Worm (Caenorhabditis elegans) whole organism, L2 larva: ENCODE data around the gene acs-19.

Experiments used
- elt-3 ChIP-seq: sonication (generic microtip); optimal IDR thresholded peaks from 2 replicates; lab custom pipeline; 2017; ENCODE audit warnings: missing biosample characterization, missing genetic modification characterization
- fos-1 ChIP-seq: fragments of 150-350 bp; optimal IDR thresholded peaks from 2 replicates; lab custom pipeline; 2014; ENCODE audit warnings: missing biosample characterization, missing genetic modification characterization
- nhr-12 ChIP-seq: fragments of 150-350 bp; optimal IDR thresholded peaks from 2 replicates; lab custom pipeline; 2014; ENCODE audit warnings: missing biosample characterization, missing genetic modification characterization
- nhr-25 ChIP-seq: fragments of 150-350 bp; sonication (generic microtip); optimal IDR thresholded peaks from 3 replicates; lab custom pipeline; 2014; ENCODE audit warnings: missing biosample characterization, missing genetic modification characterization
- nhr-6 ChIP-seq: fragments of 150-350 bp; optimal IDR thresholded peaks from 2 replicates; lab custom pipeline; 2014; ENCODE audit warnings: missing biosample characterization, missing genetic modification characterization
- skn-1 ChIP-seq: sonication (generic microtip); optimal IDR thresholded peaks from 2 replicates; lab custom pipeline; 2017; ENCODE audit warnings: missing biosample characterization, missing genetic modification characterization
- unc-55 ChIP-seq: fragments of 150-350 bp; sonication (generic microtip); optimal IDR thresholded peaks from 3 replicates; lab custom pipeline; 2014; ENCODE audit warnings: missing biosample characterization, missing genetic modification reagents, missing genetic modification characterization
- unc-62 ChIP-seq: fragments of 150-350 bp; optimal IDR thresholded peaks from 2 replicates; lab custom pipeline; 2014; ENCODE audit warnings: missing biosample characterization, missing genetic modification reagents, missing genetic modification characterization

ce11 chrIII:3914836-3915235, 50.5 kb downstream of the acs-19 start:
- TF ChIP-seq fos-1 (no peak), elt-3 (no peak), skn-1 (tag; lab: Kevin White, UChicago) (no peak), nhr-12 (tag; lab: Kevin White, UChicago) (no peak), nhr-6 (no peak), unc-55 (GFP tag; lab: Kevin White, UChicago) (peak; percentile 5), nhr-25 (tag; lab: Kevin White, UChicago) (no peak), unc-62 (GFP tag; lab: Kevin White, UChicago) (no peak)
